Worm (Caenorhabditis elegans): Measurements from ENCODE around the gene sre-45.

The sre-45 gene

DNA sequence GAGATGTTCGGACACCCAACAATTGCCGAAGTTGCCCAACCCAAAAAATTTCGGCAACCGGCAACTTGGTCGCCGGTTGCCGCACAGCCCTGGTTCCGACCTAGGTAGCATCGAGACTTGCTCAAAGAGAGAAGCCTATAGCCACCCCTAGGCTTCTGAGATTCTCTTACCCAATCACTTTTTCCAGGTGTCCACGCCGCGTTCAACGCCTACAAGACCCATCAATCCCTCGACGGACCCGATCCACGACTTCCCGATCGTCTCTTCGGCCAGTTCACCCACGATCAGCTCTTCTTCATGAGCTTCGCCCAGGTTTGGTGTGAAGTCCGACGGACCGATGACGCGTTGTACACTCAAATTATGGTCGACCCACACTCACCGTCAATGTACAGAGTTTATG, 1.9 kb upstream of the sre-45 start:
- no peak for TF ChIP-seq F13C5.2 (tag; optimal IDR thresholded peaks at IDR 0.05)
- TF ChIP-seq ama-1 (optimal IDR thresholded peaks at IDR 0.05), result no peak
- no peak for TF ChIP-seq ceh-36 (tag; optimal IDR thresholded peaks at IDR 0.05)
- no peak for TF ChIP-seq B0310.2 (tag; optimal IDR thresholded peaks at IDR 0.05)

- TF ChIP-seq B0310.2 (tag; optimal IDR thresholded peaks at IDR 0.05) (no peak), flt-1 (GFP tag; IDR thresholded peaks at IDR 0.05) (no peak), ama-1 (optimal IDR thresholded peaks at IDR 0.05) (no peak), tbx-11 (GFP tag; IDR thresholded peaks at IDR 0.05) (no peak), tbx-37 (GFP tag; conservative IDR thresholded peaks at IDR 0.05) (no peak), aly-1 (tag; optimal IDR thresholded peaks at IDR 0.05) (no peak), F13C5.2 (tag; optimal IDR thresholded peaks at IDR 0.05) (no peak), sea-1 (GFP tag; conservative IDR thresholded peaks at IDR 0.05) (no peak), tra-4 (tag; optimal IDR thresholded peaks at IDR 0.05) (no peak), scrt-1 (GFP tag; IDR thresholded peaks at IDR 0.05) (no peak), hmg-4 (GFP tag; optimal IDR thresholded peaks at IDR 0.05) (no peak), ceh-36 (tag; optimal IDR thresholded peaks at IDR 0.05) (no peak), ceh-13 (GFP tag; optimal IDR thresholded peaks at IDR 0.05) (no peak), pes-1 (GFP tag; IDR thresholded peaks at IDR 0.05) (no peak), ets-7 (tag; optimal IDR thresholded peaks at IDR 0.05) (no peak), hmbx-1 (tag; optimal IDR thresholded peaks at IDR 0.05) (no peak), hnd-1 (tag; optimal IDR thresholded peaks at IDR 0.05) (no peak)
These were observed 3.5 kb downstream of the sre-45 start for ce11 chrII:13521179-13521616.

- peak; percentile 61 for TF ChIP-seq ama-1 (optimal IDR thresholded peaks at IDR 0.05)
- peak; percentile 8 for TF ChIP-seq hmg-4 (GFP tag; optimal IDR thresholded peaks at IDR 0.05)
- TF ChIP-seq tra-4 (tag; optimal IDR thresholded peaks at IDR 0.05), result no peak
These were observed 4.3 kb downstream of the sre-45 start for ce11 chrII:13521977-13522404.

DNA sequence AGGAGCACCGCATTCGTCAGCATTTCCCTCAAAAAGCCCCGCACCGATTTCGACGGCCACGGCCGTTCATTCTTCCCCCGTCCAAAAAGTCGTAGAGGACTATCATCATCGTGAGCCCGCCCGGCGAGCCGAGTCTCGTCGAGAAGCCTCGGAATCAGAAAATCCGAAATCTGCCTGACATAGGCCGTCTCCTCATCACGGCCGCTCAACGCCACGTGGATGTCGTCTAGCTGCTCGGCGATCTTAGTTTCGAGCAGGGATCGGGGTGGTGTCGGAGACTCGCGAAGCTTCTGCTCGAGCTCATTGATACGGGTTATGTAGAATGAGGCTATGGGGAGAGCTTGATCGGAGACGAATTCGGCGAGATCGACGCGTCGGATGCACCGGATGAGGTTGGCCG, 11.4 kb downstream of the sre-45 start:
- no peak for TF ChIP-seq ceh-13 (GFP tag; optimal IDR thresholded peaks at IDR 0.05)
- no peak for TF ChIP-seq sea-1 (GFP tag; conservative IDR thresholded peaks at IDR 0.05)
- no peak for TF ChIP-seq tra-4 (tag; optimal IDR thresholded peaks at IDR 0.05)
- no peak for TF ChIP-seq ama-1 (optimal IDR thresholded peaks at IDR 0.05)
- no peak for TF ChIP-seq flt-1 (GFP tag; IDR thresholded peaks at IDR 0.05)
- no peak for TF ChIP-seq ets-7 (tag; optimal IDR thresholded peaks at IDR 0.05)
- TF ChIP-seq F13C5.2 (tag; optimal IDR thresholded peaks at IDR 0.05), result no peak
- no peak for TF ChIP-seq hmg-4 (GFP tag; optimal IDR thresholded peaks at IDR 0.05)

- no peak for TF ChIP-seq aly-1 (tag; optimal IDR thresholded peaks at IDR 0.05)
These were observed 13.0 kb downstream of the sre-45 start for ce11 chrII:13530657-13531056.

DNA sequence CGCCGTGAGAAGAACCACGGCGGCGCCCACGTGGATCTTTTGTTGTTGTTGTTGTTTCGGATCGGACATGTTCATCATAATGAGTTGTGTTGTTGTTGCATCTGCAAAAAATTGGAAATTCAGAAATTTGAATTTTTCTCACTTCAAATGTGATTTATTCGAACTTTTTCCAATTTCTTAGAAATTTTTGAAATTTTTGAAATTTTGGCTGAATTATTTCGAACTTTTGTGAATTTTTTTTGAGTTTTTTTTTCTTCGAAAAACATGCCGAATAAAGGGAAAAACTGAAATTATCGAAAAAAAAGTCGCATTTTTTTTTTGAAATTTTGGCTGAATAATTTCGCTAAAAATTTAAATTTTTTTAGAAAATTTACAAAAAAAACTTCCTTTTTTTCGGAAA, 13.4 kb downstream of the sre-45 start, which contains the start of gene snx-14:
Gene snx-14, minus strand, starts transcription at position 101 of the 400 bp plus-strand sequence.
- no peak for TF ChIP-seq ets-7 (tag; optimal IDR thresholded peaks at IDR 0.05)
- no peak for TF ChIP-seq ceh-13 (GFP tag; optimal IDR thresholded peaks at IDR 0.05)
- TF ChIP-seq tra-4 (tag; optimal IDR thresholded peaks at IDR 0.05), result no peak
- TF ChIP-seq hmg-4 (GFP tag; optimal IDR thresholded peaks at IDR 0.05), result no peak
- no peak for TF ChIP-seq B0310.2 (tag; optimal IDR thresholded peaks at IDR 0.05)
- TF ChIP-seq sea-1 (GFP tag; conservative IDR thresholded peaks at IDR 0.05), result no peak
- no peak for TF ChIP-seq tbx-11 (GFP tag; IDR thresholded peaks at IDR 0.05)
- no peak for TF ChIP-seq flt-1 (GFP tag; IDR thresholded peaks at IDR 0.05)
- no peak for TF ChIP-seq ceh-36 (tag; optimal IDR thresholded peaks at IDR 0.05)
- TF ChIP-seq aly-1 (tag; optimal IDR thresholded peaks at IDR 0.05), result no peak
- no peak for TF ChIP-seq hmbx-1 (tag; optimal IDR thresholded peaks at IDR 0.05)
- no peak for TF ChIP-seq F13C5.2 (tag; optimal IDR thresholded peaks at IDR 0.05)
- no peak for TF ChIP-seq hnd-1 (tag; optimal IDR thresholded peaks at IDR 0.05)
- no peak for TF ChIP-seq ama-1 (optimal IDR thresholded peaks at IDR 0.05)
- TF ChIP-seq pes-1 (GFP tag; IDR thresholded peaks at IDR 0.05), result no peak
- no peak for TF ChIP-seq scrt-1 (GFP tag; IDR thresholded peaks at IDR 0.05)

DNA sequence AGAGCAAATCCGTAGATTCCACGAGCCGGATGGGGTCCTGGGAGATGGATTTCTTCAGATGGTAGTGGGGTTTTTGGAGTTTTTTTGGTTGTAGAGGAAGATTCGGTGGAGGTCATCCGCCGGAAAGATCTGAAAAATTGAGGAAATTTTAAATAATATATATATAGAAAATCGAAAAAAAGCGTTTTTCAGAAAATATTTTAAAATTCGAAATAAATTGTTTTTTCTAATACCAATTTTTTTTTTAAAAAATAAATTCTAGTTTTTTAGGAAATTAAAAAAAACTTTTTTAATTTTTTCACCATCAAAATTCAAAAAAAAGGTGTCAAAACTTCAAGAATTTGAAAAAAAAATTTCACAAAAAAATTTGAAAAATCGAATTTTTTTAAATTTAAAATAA, 23.3 kb downstream of the sre-45 start, which contains the start of the genes noa-1 and Y48E1B.17:
Gene noa-1, minus strand, starts transcription at position 101 of the 400 bp plus-strand sequence.
Gene Y48E1B.17, minus strand, starts transcription at position 129 of the 400 bp plus-strand sequence.
- TF ChIP-seq scrt-1 (GFP tag; IDR thresholded peaks at IDR 0.05) (no peak), sea-1 (GFP tag; conservative IDR thresholded peaks at IDR 0.05) (no peak), hmbx-1 (tag; optimal IDR thresholded peaks at IDR 0.05) (no peak), aly-1 (tag; optimal IDR thresholded peaks at IDR 0.05) (no peak), flt-1 (GFP tag; IDR thresholded peaks at IDR 0.05) (no peak), ets-7 (tag; optimal IDR thresholded peaks at IDR 0.05) (no peak), tbx-37 (GFP tag; conservative IDR thresholded peaks at IDR 0.05) (no peak), ceh-36 (tag; optimal IDR thresholded peaks at IDR 0.05) (no peak)

DNA sequence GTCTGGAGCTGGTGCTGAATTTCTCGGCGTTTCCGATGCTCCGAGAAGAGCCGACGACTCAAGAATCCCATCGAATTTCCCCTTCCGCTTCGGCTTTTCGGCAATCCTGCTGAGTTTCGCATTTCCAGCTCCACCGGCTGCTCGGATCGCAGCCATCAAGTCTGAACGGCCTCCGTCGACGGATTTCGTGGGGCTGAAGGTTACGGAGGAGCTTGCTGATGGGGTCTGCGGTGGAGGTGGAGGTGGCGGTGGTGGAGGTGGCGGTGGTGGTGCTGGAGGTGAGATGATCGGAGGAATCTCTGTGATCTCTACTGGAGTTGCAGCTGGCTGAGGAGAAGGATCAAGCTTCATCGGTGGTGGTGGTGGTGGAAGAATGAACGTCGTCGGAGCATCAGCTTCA, 25.3 kb downstream of the sre-45 start:
- TF ChIP-seq scrt-1 (GFP tag; IDR thresholded peaks at IDR 0.05) (no peak), hmbx-1 (tag; optimal IDR thresholded peaks at IDR 0.05) (no peak), tra-4 (tag; optimal IDR thresholded peaks at IDR 0.05) (no peak), hnd-1 (tag; optimal IDR thresholded peaks at IDR 0.05) (no peak), ceh-36 (tag; optimal IDR thresholded peaks at IDR 0.05) (no peak), sea-1 (GFP tag; conservative IDR thresholded peaks at IDR 0.05) (no peak), tbx-11 (GFP tag; IDR thresholded peaks at IDR 0.05) (no peak), hmg-4 (GFP tag; optimal IDR thresholded peaks at IDR 0.05) (no peak), tbx-37 (GFP tag; conservative IDR thresholded peaks at IDR 0.05) (no peak), pes-1 (GFP tag; IDR thresholded peaks at IDR 0.05) (no peak), ets-7 (tag; optimal IDR thresholded peaks at IDR 0.05) (no peak)

- TF ChIP-seq tbx-11 (GFP tag; IDR thresholded peaks at IDR 0.05) (no peak), B0310.2 (tag; optimal IDR thresholded peaks at IDR 0.05) (no peak), hnd-1 (tag; optimal IDR thresholded peaks at IDR 0.05) (no peak), hmbx-1 (tag; optimal IDR thresholded peaks at IDR 0.05) (no peak), ets-7 (tag; optimal IDR thresholded peaks at IDR 0.05) (no peak), pes-1 (GFP tag; IDR thresholded peaks at IDR 0.05) (no peak), aly-1 (tag; optimal IDR thresholded peaks at IDR 0.05) (no peak), tbx-37 (GFP tag; conservative IDR thresholded peaks at IDR 0.05) (no peak), sea-1 (GFP tag; conservative IDR thresholded peaks at IDR 0.05) (no peak), ceh-36 (tag; optimal IDR thresholded peaks at IDR 0.05) (no peak), F13C5.2 (tag; optimal IDR thresholded peaks at IDR 0.05) (no peak), ama-1 (optimal IDR thresholded peaks at IDR 0.05) (no peak), tra-4 (tag; optimal IDR thresholded peaks at IDR 0.05) (no peak), flt-1 (GFP tag; IDR thresholded peaks at IDR 0.05) (no peak), ceh-13 (GFP tag; optimal IDR thresholded peaks at IDR 0.05) (no peak), scrt-1 (GFP tag; IDR thresholded peaks at IDR 0.05) (no peak)
These were observed 29.8 kb downstream of the sre-45 start, which contains the start of gene ddl-2 for ce11 chrII:13547545-13547944. Gene ddl-2 (minus strand): TSS chrII:13547645.

All from whole organism, early embryonic.